Worm (Caenorhabditis elegans) whole organism, midembryonic: Measurements from ENCODE around the gene F47B10.4.

ENCODE experiments used
- T22C8.4 ChIP-seq: fragments of 200-800 bp; sonication (Bioruptor generic); IDR thresholded peaks from 2 replicates; pipeline ENCODE4 v1.3.6; 2022; ENCODE audit warnings: missing genetic modification characterization, missing compliant biosample characterization
- cog-1 ChIP-seq: sonication (generic microtip); optimal IDR thresholded peaks from 2 replicates; lab custom pipeline; 2016; ENCODE audit warnings: missing genetic modification characterization, missing compliant biosample characterization
- flt-1 ChIP-seq: fragments of 200-800 bp; sonication (Bioruptor generic); IDR thresholded peaks from 2 replicates; pipeline ENCODE4 v1.3.6; 2022; ENCODE audit warnings: missing genetic modification characterization, missing compliant biosample characterization
- klf-2 ChIP-seq: fragments of 200-800 bp; sonication (Bioruptor generic); conservative IDR thresholded peaks from 2 replicates; pipeline ENCODE4 v1.3.6; 2022; ENCODE audit warnings: missing genetic modification reagents, missing genetic modification characterization, missing compliant biosample characterization
- med-1 ChIP-seq: sonication (generic microtip); optimal IDR thresholded peaks from 2 replicates; lab custom pipeline; 2017; ENCODE audit warnings: missing genetic modification characterization, mild to moderate bottlenecking, missing compliant biosample characterization, antibody characterized with exemption, missing genetic modification reagents; ENCODE audit not compliant: insufficient read depth
- ref-1 ChIP-seq: fragments of 200-800 bp; sonication (Bioruptor generic); conservative IDR thresholded peaks from 2 replicates; pipeline ENCODE4 v1.3.6; 2022; ENCODE audit warnings: missing genetic modification reagents, missing genetic modification characterization, missing compliant biosample characterization
- tab-1 ChIP-seq: fragments of 200-800 bp; sonication (Bioruptor generic); IDR thresholded peaks from 2 replicates; pipeline ENCODE4 v1.3.6; 2022; ENCODE audit warnings: missing genetic modification characterization, missing compliant biosample characterization
- ztf-23 ChIP-seq: fragments of 200-800 bp; sonication (Bioruptor generic); IDR thresholded peaks from 2 replicates; pipeline ENCODE4 v1.3.6; 2022; ENCODE audit warnings: missing genetic modification reagents, missing genetic modification characterization, missing compliant biosample characterization
- ztf-29 ChIP-seq: fragments of 200-800 bp; sonication (Bioruptor generic); IDR thresholded peaks from 2 replicates; pipeline ENCODE4 v1.3.6; 2022; ENCODE audit warnings: missing genetic modification reagents, missing genetic modification characterization, missing compliant biosample characterization

Gene F47B10.4

DNA sequence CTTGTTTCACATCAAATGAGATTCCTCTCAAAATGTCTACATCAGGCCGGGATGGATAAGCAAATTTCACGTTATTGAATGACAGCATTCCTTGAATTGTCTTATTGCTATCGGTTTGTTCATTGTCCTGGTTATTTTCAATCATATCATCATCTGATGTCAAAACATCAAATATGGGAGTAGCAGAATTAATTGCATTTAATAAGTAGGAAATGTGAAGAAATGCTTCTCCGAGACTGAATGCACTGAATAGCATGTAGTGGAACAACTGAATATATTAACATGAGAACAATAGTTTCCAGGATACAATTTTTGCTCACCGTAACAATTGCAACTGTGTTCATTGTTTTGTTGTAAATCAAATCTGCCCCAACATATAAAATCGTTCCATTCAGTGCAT lies 28.5 kb upstream of the F47B10.4 start:
- no peak for TF ChIP-seq T22C8.4 (GFP tag; lab: Robert Waterston, UW)
- TF ChIP-seq ztf-29 (GFP tag; lab: Robert Waterston, UW): no peak
- no peak for TF ChIP-seq ztf-23 (GFP tag; lab: Robert Waterston, UW)
- TF ChIP-seq cog-1 (tag; lab: Kevin White, UChicago): no peak

DNA sequence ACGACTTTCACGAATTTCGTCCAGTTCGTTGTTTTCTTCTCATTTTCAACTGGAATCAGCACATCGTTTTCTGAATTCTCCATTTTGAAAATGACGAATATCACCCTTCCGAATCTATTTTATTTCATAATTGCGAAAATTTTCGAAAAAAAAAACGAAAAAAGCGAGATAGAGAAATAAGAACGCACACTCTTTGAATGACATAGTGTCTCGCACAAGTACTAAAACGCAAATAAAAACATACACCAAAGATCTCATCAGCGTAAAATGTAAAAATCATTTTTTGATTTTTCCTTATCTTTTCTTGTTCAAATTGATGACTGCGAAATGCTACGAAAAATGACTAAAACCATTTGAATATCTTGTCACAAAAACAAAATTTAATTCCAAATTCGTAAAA lies 26.7 kb upstream of the F47B10.4 start, which contains the start of gene pgp-8:
pgp-8 (minus strand) TSS at position 101 of the 400 bp plus-strand sequence.
- no peak for TF ChIP-seq cog-1 (tag; lab: Kevin White, UChicago)

DNA sequence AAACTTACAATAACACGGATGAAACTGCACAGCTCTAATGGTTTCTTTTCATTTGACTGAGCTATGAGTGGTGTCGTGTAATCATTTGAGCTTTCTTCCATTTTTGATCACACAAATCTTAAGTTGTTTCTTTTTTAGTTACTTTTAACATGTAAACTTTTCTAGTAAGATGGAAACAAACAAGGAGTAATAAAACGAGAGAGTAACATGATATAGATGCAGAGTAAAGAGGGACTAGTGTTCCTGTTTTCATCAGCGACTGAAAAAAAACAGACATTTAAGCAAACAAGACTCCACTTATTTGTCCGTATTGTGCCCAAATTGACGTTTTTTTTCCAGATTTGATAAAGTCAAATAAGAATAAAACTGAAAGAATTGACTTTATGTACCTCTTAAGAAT lies 20.9 kb upstream of the F47B10.4 start, which contains the start of gene pgp-7:
pgp-7 (minus strand) TSS at position 101 of the 400 bp plus-strand sequence.
- TF ChIP-seq med-1 (GFP tag; lab: Kevin White, UChicago) (no peak), ztf-29 (GFP tag; lab: Robert Waterston, UW) (no peak), klf-2 (GFP tag; lab: Robert Waterston, UW) (no peak), tab-1 (GFP tag; lab: Robert Waterston, UW) (no peak), T22C8.4 (GFP tag; lab: Robert Waterston, UW) (no peak), flt-1 (GFP tag; lab: Robert Waterston, UW) (no peak), cog-1 (tag; lab: Kevin White, UChicago) (no peak), ref-1 (GFP tag; lab: Robert Waterston, UW) (no peak), ztf-23 (GFP tag; lab: Robert Waterston, UW) (no peak)

DNA sequence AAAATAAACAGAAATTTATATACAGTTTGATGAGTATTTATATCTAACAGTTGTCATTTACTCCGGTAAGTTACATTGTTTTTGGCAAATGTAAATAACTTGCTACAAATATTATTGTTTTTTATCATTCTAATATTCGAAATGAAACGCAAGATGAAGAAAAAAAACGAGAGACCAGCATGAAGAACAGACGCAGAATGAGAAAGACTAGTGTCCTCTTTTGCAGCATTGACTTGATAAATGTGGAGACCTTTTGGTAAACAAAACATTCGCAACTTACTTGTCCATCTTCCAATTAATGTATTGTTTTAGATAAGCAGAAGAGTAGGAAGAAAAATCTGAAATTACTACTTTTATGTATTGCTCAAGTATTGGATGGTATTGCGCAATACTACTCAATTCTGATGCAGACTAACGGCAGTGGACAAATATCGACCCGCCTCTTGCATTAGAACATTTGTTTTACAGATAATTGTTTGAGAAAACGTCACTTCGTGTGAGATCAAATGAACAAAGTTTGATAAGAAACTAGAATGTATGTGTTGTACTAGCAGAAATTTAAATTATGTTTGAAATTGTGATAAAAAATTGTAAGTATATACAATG lies 13.8 kb upstream of the F47B10.4 start, which contains the start of gene pgp-6:
pgp-6 (minus strand) TSS at position 288 of the 606 bp plus-strand sequence.
- TF ChIP-seq ztf-29 (GFP tag; lab: Robert Waterston, UW): no peak
- no peak for TF ChIP-seq tab-1 (GFP tag; lab: Robert Waterston, UW)
- no peak for TF ChIP-seq klf-2 (GFP tag; lab: Robert Waterston, UW)
- no peak for TF ChIP-seq ztf-23 (GFP tag; lab: Robert Waterston, UW)
- TF ChIP-seq T22C8.4 (GFP tag; lab: Robert Waterston, UW): no peak
- TF ChIP-seq flt-1 (GFP tag; lab: Robert Waterston, UW): no peak
- no peak for TF ChIP-seq med-1 (GFP tag; lab: Kevin White, UChicago)
- no peak for TF ChIP-seq cog-1 (tag; lab: Kevin White, UChicago)
- TF ChIP-seq ref-1 (GFP tag; lab: Robert Waterston, UW): no peak

ce11 chrX:10880509-10880908 lies 10.6 kb upstream of the F47B10.4 start, which contains the start of gene T21E8.4:
Gene T21E8.4, plus strand, starts transcription at chrX:10880809.
- TF ChIP-seq ztf-23 (GFP tag; lab: Robert Waterston, UW): no peak
- TF ChIP-seq flt-1 (GFP tag; lab: Robert Waterston, UW): no peak

DNA sequence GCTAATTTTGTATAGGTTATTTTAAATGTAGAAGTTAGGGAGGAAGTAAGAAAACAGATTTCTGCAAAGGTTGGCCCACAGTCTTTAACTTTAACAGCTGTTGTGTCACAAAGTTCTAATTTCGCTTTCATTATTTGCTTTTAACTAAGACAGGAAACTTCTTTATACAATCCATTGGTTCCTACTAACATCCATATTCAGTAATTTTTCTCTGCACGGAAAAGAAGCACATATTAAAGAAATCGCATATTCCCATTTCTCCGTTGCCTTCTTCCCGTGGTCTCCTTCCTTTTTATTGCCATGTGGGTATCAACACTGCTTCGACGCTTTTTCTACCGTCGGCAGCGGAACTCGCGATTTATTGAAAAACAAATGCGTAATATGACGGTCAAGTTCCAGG lies 9.1 kb upstream of the F47B10.4 start, which contains the start of gene T21E8.6:
T21E8.6 (plus strand) TSS at position 301 of the 400 bp plus-strand sequence.
- TF ChIP-seq ztf-29 (GFP tag; lab: Robert Waterston, UW) (no peak), ztf-23 (GFP tag; lab: Robert Waterston, UW) (no peak), ref-1 (GFP tag; lab: Robert Waterston, UW) (no peak), med-1 (GFP tag; lab: Kevin White, UChicago) (no peak), tab-1 (GFP tag; lab: Robert Waterston, UW) (no peak), cog-1 (tag; lab: Kevin White, UChicago) (no peak)

DNA sequence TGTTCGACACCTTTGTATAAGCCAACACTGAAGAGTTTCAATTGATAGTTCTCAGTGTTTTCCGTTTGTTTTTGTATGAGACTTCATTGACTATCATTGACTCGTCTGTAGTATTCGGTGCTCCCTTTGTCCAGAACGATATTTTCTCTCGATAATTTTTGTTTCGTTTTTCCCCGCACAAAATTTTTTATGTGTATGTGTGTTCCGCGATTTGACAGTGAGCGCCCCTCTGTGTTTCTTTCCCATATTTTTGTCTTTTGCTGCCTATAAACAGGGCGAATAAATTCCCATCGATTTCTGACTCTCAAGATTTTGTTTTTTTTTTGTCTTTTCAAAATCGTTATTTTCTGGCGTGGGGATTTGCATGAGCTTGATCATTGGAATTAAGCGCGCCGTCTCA lies 7.9 kb upstream of the F47B10.4 start, which contains the start of gene T21E8.7:
T21E8.7 (plus strand) TSS at position 301 of the 400 bp plus-strand sequence.
- TF ChIP-seq med-1 (GFP tag; lab: Kevin White, UChicago) (no peak), tab-1 (GFP tag; lab: Robert Waterston, UW) (no peak), ztf-23 (GFP tag; lab: Robert Waterston, UW) (no peak), klf-2 (GFP tag; lab: Robert Waterston, UW) (no peak), flt-1 (GFP tag; lab: Robert Waterston, UW) (no peak), ztf-29 (GFP tag; lab: Robert Waterston, UW) (no peak), cog-1 (tag; lab: Kevin White, UChicago) (no peak), T22C8.4 (GFP tag; lab: Robert Waterston, UW) (no peak), ref-1 (GFP tag; lab: Robert Waterston, UW) (no peak)

- no peak for TF ChIP-seq ref-1 (GFP tag; lab: Robert Waterston, UW)
- no peak for TF ChIP-seq flt-1 (GFP tag; lab: Robert Waterston, UW)
- TF ChIP-seq med-1 (GFP tag; lab: Kevin White, UChicago): no peak
- no peak for TF ChIP-seq ztf-23 (GFP tag; lab: Robert Waterston, UW)
- TF ChIP-seq T22C8.4 (GFP tag; lab: Robert Waterston, UW): no peak
- no peak for TF ChIP-seq cog-1 (tag; lab: Kevin White, UChicago)
- TF ChIP-seq tab-1 (GFP tag; lab: Robert Waterston, UW): no peak
- no peak for TF ChIP-seq klf-2 (GFP tag; lab: Robert Waterston, UW)
- TF ChIP-seq ztf-29 (GFP tag; lab: Robert Waterston, UW): no peak
Measured at ce11 chrX:10885872-10886271, 5.2 kb upstream of the F47B10.4 start, which contains the start of gene T21E8.5. Gene T21E8.5, plus strand, starts transcription at chrX:10886172.

DNA sequence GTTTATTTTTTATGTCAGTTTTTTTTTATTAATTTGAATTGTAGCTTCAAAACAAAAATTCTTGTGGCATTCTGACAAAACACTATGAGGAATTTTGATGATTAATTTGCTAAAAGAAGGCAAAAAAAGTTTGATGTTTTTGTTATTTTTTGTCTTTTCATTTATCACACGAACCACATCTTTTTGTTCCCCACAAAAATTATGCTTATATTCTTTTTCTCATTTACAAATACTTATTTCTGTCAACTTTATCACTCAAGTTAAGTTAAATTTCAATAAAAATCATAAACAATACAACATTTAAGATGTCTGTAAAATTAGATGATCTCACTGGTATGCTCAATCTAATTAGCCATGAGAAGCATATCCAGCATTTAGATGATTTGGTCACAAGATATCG lies 2.9 kb upstream of the F47B10.4 start, which contains the start of gene F47B10.6:
F47B10.6 (plus strand) TSS at position 301 of the 400 bp plus-strand sequence.
- TF ChIP-seq flt-1 (GFP tag; lab: Robert Waterston, UW): no peak
- no peak for TF ChIP-seq klf-2 (GFP tag; lab: Robert Waterston, UW)
- no peak for TF ChIP-seq med-1 (GFP tag; lab: Kevin White, UChicago)
- no peak for TF ChIP-seq ref-1 (GFP tag; lab: Robert Waterston, UW)
- no peak for TF ChIP-seq ztf-23 (GFP tag; lab: Robert Waterston, UW)
- no peak for TF ChIP-seq cog-1 (tag; lab: Kevin White, UChicago)
- TF ChIP-seq ztf-29 (GFP tag; lab: Robert Waterston, UW): no peak
- TF ChIP-seq T22C8.4 (GFP tag; lab: Robert Waterston, UW): no peak
- TF ChIP-seq tab-1 (GFP tag; lab: Robert Waterston, UW): no peak
